Worm (Caenorhabditis elegans): ENCODE data around the gene C17C3.1.

DNA sequence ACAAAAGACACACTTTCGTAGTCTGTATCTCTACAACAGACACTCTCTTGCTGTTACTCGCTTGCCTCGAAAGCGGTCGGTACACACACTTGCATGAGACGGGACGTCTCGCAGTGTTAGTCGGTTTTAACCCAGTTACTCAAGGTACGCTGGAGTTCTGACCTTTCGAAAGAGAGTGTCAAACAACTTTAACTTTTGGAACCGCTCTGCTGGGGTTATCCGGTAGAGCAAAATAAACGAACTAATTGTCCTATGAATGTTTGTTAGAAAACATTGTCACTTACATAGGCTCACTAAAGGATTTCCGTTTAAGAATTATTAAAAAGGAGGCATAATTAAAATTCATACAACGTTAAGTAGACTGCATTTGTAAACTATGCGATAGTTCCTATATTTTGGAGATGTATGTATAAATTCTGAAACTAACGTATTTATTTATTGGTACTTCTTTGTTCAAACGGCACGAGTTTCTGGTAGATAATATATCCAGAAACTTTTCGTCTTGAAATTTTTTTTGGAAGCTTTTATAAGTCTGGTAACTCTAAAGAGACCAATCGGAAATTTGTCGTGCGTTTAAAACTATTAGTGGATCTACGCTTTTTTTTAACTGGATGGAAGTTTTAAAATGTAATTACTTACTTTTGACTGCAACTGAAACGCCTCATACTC, 26.8 kb upstream of the C17C3.1 start:
- TF ChIP-seq B0035.1 (tag; optimal IDR thresholded peaks at IDR 0.05), result peak; percentile 94
- TF ChIP-seq snpc-4 (GFP tag; optimal IDR thresholded peaks at IDR 0.05), result peak; percentile 98
- TF ChIP-seq snpc-4 (tag; optimal IDR thresholded peaks at IDR 0.05), result peak; percentile 99 to 100 (median 100)
- TF ChIP-seq sptf-2 (GFP tag; optimal IDR thresholded peaks at IDR 0.05), result peak; percentile 10
- TF ChIP-seq nhr-27 (tag; optimal IDR thresholded peaks at IDR 0.05), result peak; percentile 89
- no peak for TF ChIP-seq lsy-27 (tag; optimal IDR thresholded peaks at IDR 0.05; ENCODE audit: borderline replicate concordance, insufficient read depth)
- peak; percentile 91 for TF ChIP-seq lin-26 (GFP tag; IDR thresholded peaks at IDR 0.05)
- TF ChIP-seq sea-2 (GFP tag; IDR thresholded peaks at IDR 0.05), result peak; percentile 77; the same call in 1 of the 2 replicates
- no peak for TF ChIP-seq ztf-25 (GFP tag; IDR thresholded peaks at IDR 0.05)
- TF ChIP-seq dpl-1 (GFP tag; optimal IDR thresholded peaks at IDR 0.05), result peak; percentile 53
- peak; percentile 93 for TF ChIP-seq hmg-20 (GFP tag; IDR thresholded peaks at IDR 0.05)
- peak; percentile 55 for TF ChIP-seq mes-4 (tag; optimal IDR thresholded peaks at IDR 0.05)
- TF ChIP-seq tbx-9 (tag; optimal IDR thresholded peaks at IDR 0.05; ENCODE audit: borderline replicate concordance), result no peak
- peak; percentile 69 to 72 for TF ChIP-seq rec-8 (tag; optimal IDR thresholded peaks at IDR 0.05)
- peak; percentile 23 for TF ChIP-seq unc-62 (GFP tag; optimal IDR thresholded peaks at IDR 0.05)
